Fruit fly (Drosophila melanogaster) whole organism, embryonic: ENCODE results near the gene natalisin.

Source experiments
- Atf6 ChIP-seq: fragments of 200-800 bp; sonication (Bioruptor generic); IDR thresholded peaks from 2 replicates; pipeline ENCODE4 v1.3.6; 2022; ENCODE audit warnings: missing biosample characterization, missing genetic modification characterization
- CG10147 ChIP-seq: fragments of 200-800 bp; sonication (Bioruptor generic); optimal IDR thresholded peaks from 2 replicates; lab custom pipeline; 2019; ENCODE audit warnings: missing biosample characterization, mild to moderate bottlenecking, missing genetic modification characterization, moderate library complexity
- CG13123 ChIP-seq: fragments of 200-800 bp; sonication (Bioruptor generic); optimal IDR thresholded peaks from 2 replicates; lab custom pipeline; 2016; ENCODE audit warnings: missing biosample characterization, missing genetic modification characterization
- CG13624 ChIP-seq: fragments of 200-800 bp; sonication (Bioruptor generic); optimal IDR thresholded peaks from 2 replicates; lab custom pipeline; 2016; ENCODE audit warnings: missing biosample characterization, missing genetic modification characterization
- CG1529 ChIP-seq: fragments of 200-800 bp; sonication (Bioruptor generic); optimal IDR thresholded peaks from 3 replicates; lab custom pipeline; 2018; ENCODE audit warnings: missing biosample characterization, missing genetic modification characterization
- CG16815 ChIP-seq: fragments of 200-800 bp; sonication (Bioruptor generic); optimal IDR thresholded peaks from 3 replicates; lab custom pipeline; 2017; ENCODE audit warnings: missing biosample characterization, mild to moderate bottlenecking, missing genetic modification characterization
- CG8089 ChIP-seq: fragments of 200-800 bp; sonication (Bioruptor generic); optimal IDR thresholded peaks from 3 replicates; lab custom pipeline; 2016; ENCODE audit warnings: missing biosample characterization, missing genetic modification characterization
- Sry-β ChIP-seq: fragments of 200-800 bp; sonication (Bioruptor generic); optimal IDR thresholded peaks from 2 replicates; lab custom pipeline; 2018; ENCODE audit warnings: missing biosample characterization, mild to moderate bottlenecking, missing genetic modification characterization, moderate library complexity
- Tbp ChIP-seq: fragments of >200 bp; optimal IDR thresholded peaks from 2 replicates; lab custom pipeline; 2018; ENCODE audit warnings: missing biosample characterization, missing genetic modification characterization

- no peak for TF ChIP-seq CG13624 (GFP tag; lab: Kevin White, UChicago)
- TF ChIP-seq Sry-β (GFP tag; lab: Kevin White, UChicago) = no peak
- no peak for TF ChIP-seq CG8089 (GFP tag; lab: Kevin White, UChicago)
- TF ChIP-seq CG13123 (GFP tag; lab: Kevin White, UChicago) = no peak
- TF ChIP-seq Tbp (GFP tag; lab: Kevin White, UChicago) = no peak
- TF ChIP-seq CG16815 (GFP tag; lab: Kevin White, UChicago) = no peak
- TF ChIP-seq CG1529 (GFP tag; lab: Kevin White, UChicago) = no peak
- TF ChIP-seq CG10147 (GFP tag; lab: Kevin White, UChicago) = no peak
- no peak for TF ChIP-seq Atf6 (GFP tag; lab: Robert Waterston, UW)
These were observed 17.6 kb downstream of the natalisin start for dm6 chr3R:14436011-14436410.
